Worm (Caenorhabditis elegans) whole organism, L2 larva: ENCODE data around the gene obr-2.

Experiments
- ZK546.5 ChIP-seq: sonication (generic microtip); optimal IDR thresholded peaks from 2 replicates; lab custom pipeline; 2017; ENCODE audit warnings: missing biosample characterization, missing genetic modification characterization
- aly-2 ChIP-seq: fragments of 150-350 bp; optimal IDR thresholded peaks from 2 replicates; lab custom pipeline; 2014; ENCODE audit warnings: missing biosample characterization, missing genetic modification characterization
- ceh-82 ChIP-seq: fragments of 150-350 bp; optimal IDR thresholded peaks from 2 replicates; lab custom pipeline; 2014; ENCODE audit warnings: missing biosample characterization, missing genetic modification characterization
- gmeb-1 ChIP-seq: fragments of 150-350 bp; optimal IDR thresholded peaks from 2 replicates; lab custom pipeline; 2014; ENCODE audit warnings: missing biosample characterization, missing genetic modification characterization
- lin-13 ChIP-seq: fragments of 150-350 bp; optimal IDR thresholded peaks from 2 replicates; lab custom pipeline; 2014; ENCODE audit warnings: missing biosample characterization, missing genetic modification reagents, missing genetic modification characterization
- lin-39 ChIP-seq: fragments of 150-350 bp; optimal IDR thresholded peaks from 2 replicates; lab custom pipeline; 2014; ENCODE audit warnings: missing biosample characterization, missing genetic modification reagents, missing genetic modification characterization
- nhr-237 ChIP-seq: fragments of 150-350 bp; optimal IDR thresholded peaks from 2 replicates; lab custom pipeline; 2014; ENCODE audit warnings: missing biosample characterization, missing genetic modification characterization
- snpc-4 ChIP-seq: fragments of 150-350 bp; optimal IDR thresholded peaks from 2 replicates; lab custom pipeline; 2014; ENCODE audit warnings: missing biosample characterization, missing genetic modification characterization
- unc-39 ChIP-seq: fragments of 150-350 bp; optimal IDR thresholded peaks from 2 replicates; lab custom pipeline; 2014; ENCODE audit warnings: missing biosample characterization, missing genetic modification characterization
- ztf-4 ChIP-seq: fragments of 150-350 bp; optimal IDR thresholded peaks from 2 replicates; lab custom pipeline; 2014; ENCODE audit warnings: missing biosample characterization, missing genetic modification characterization

- no peak for TF ChIP-seq snpc-4
- no peak for TF ChIP-seq ztf-4
- TF ChIP-seq aly-2 (tag; lab: Kevin White, UChicago): no peak
- TF ChIP-seq ceh-82 (tag; lab: Kevin White, UChicago): no peak
- no peak for TF ChIP-seq lin-13 (GFP tag; lab: Kevin White, UChicago)
- TF ChIP-seq unc-39: no peak
- no peak for TF ChIP-seq nhr-237 (tag; lab: Kevin White, UChicago)
- no peak for TF ChIP-seq lin-39 (tag; lab: Kevin White, UChicago)
- no peak for TF ChIP-seq gmeb-1 (tag; lab: Kevin White, UChicago)
- no peak for TF ChIP-seq ZK546.5 (tag; lab: Kevin White, UChicago)
Observed at ce11 chrV:15004800-15005199, 9.3 kb downstream of the obr-2 start, which contains the start of gene hrde-2.
